Fruit fly (Drosophila melanogaster) whole organism, embryonic: Measurements from ENCODE around the gene CG44437.

ENCODE experiments used
- B-H1 ChIP-seq: fragments of 200-800 bp; sonication (Bioruptor generic); IDR thresholded peaks from 3 replicates; pipeline ENCODE4 v1.3.6; 2022; ENCODE audit warnings: missing biosample characterization, missing genetic modification characterization
- Bgb ChIP-seq: fragments of 200-800 bp; sonication (Bioruptor generic); IDR thresholded peaks from 2 replicates; pipeline ENCODE4 v1.3.6; 2022; ENCODE audit warnings: missing biosample characterization, missing genetic modification characterization; ENCODE audit not compliant: partially characterized antibody
- CG11504 ChIP-seq: fragments of 200-800 bp; sonication (Bioruptor generic); optimal IDR thresholded peaks from 3 replicates; lab custom pipeline; 2019; ENCODE audit warnings: missing biosample characterization, mild to moderate bottlenecking, missing genetic modification characterization, moderate library complexity
- CG11723 ChIP-seq: fragments of 200-800 bp; sonication (Bioruptor generic); optimal IDR thresholded peaks from 2 replicates; lab custom pipeline; 2017; ENCODE audit warnings: missing biosample characterization, mild to moderate bottlenecking, missing genetic modification characterization
- CG12155 ChIP-seq: fragments of 200-800 bp; sonication (Bioruptor generic); optimal IDR thresholded peaks from 3 replicates; lab custom pipeline; 2016; ENCODE audit warnings: missing biosample characterization, missing genetic modification characterization
- CG13287 ChIP-seq: fragments of 200-800 bp; sonication (Bioruptor generic); IDR thresholded peaks from 2 replicates; pipeline ENCODE4 v1.3.6; 2022; ENCODE audit warnings: missing biosample characterization, missing genetic modification characterization; ENCODE audit not compliant: partially characterized antibody
- CG13296 ChIP-seq: fragments of 200-800 bp; sonication (Bioruptor generic); optimal IDR thresholded peaks from 3 replicates; lab custom pipeline; 2018; ENCODE audit warnings: missing biosample characterization, mild to moderate bottlenecking, missing genetic modification characterization
- CG13894 ChIP-seq: fragments of 200-800 bp; sonication (Bioruptor generic); optimal IDR thresholded peaks from 3 replicates; lab custom pipeline; 2018; ENCODE audit warnings: missing biosample characterization, mild to moderate bottlenecking, missing genetic modification characterization, moderate library complexity
- CG17361 ChIP-seq: fragments of 200-800 bp; sonication (Bioruptor generic); IDR thresholded peaks from 3 replicates; pipeline ENCODE4 v1.3.6; 2022; ENCODE audit warnings: missing biosample characterization, missing genetic modification characterization
- CG17568 ChIP-seq: fragments of 200-800 bp; sonication (Bioruptor generic); optimal IDR thresholded peaks from 2 replicates; lab custom pipeline; 2018; ENCODE audit warnings: missing biosample characterization, mild to moderate bottlenecking, missing genetic modification characterization, moderate library complexity
- CG18011 ChIP-seq: fragments of 200-800 bp; sonication (Bioruptor generic); optimal IDR thresholded peaks from 2 replicates; lab custom pipeline; 2017; ENCODE audit warnings: missing biosample characterization, missing genetic modification characterization, mild to moderate bottlenecking, moderate library complexity, missing genotype
- CG2889 ChIP-seq: fragments of 200-800 bp; sonication (Bioruptor generic); IDR thresholded peaks from 3 replicates; pipeline ENCODE4 v1.3.6; 2022; ENCODE audit warnings: missing biosample characterization, missing genetic modification characterization
- CG32767 ChIP-seq: fragments of 200-800 bp; sonication (Bioruptor generic); IDR thresholded peaks from 2 replicates; pipeline ENCODE4 v1.3.6; 2022; ENCODE audit warnings: missing biosample characterization, missing genetic modification characterization
- CG3726 ChIP-seq: fragments of 200-800 bp; sonication (Bioruptor generic); IDR thresholded peaks from 3 replicates; pipeline ENCODE4, ENCODE4 v1.3.6; 2022; ENCODE audit warnings: missing biosample characterization, missing genetic modification characterization
- CG3995 ChIP-seq: fragments of 200-800 bp; sonication (Bioruptor generic); optimal IDR thresholded peaks from 3 replicates; lab custom pipeline; 2016; ENCODE audit warnings: missing biosample characterization, missing genetic modification characterization
- CG4328 ChIP-seq: fragments of 200-800 bp; sonication (Bioruptor generic); optimal IDR thresholded peaks from 3 replicates; lab custom pipeline; 2017; ENCODE audit warnings: missing biosample characterization, missing genetic modification reagents, missing genetic modification characterization
- CG4707 ChIP-seq: fragments of 200-800 bp; sonication (Bioruptor generic); optimal IDR thresholded peaks from 2 replicates; lab custom pipeline; 2018; ENCODE audit warnings: missing biosample characterization, mild to moderate bottlenecking, missing genetic modification characterization, moderate library complexity
- CG5180 ChIP-seq: fragments of 200-800 bp; sonication (Bioruptor generic); optimal IDR thresholded peaks from 3 replicates; lab custom pipeline; 2017; ENCODE audit warnings: missing biosample characterization, missing genetic modification characterization, mild to moderate bottlenecking, moderate library complexity, missing genetic modification reagents
- CG6791 ChIP-seq: fragments of 200-800 bp; sonication (Bioruptor generic); IDR thresholded peaks from 3 replicates; pipeline ENCODE4 v1.3.6; 2022; ENCODE audit warnings: missing biosample characterization, missing genetic modification characterization; ENCODE audit not compliant: partially characterized antibody
- CG8089 ChIP-seq: fragments of 200-800 bp; sonication (Bioruptor generic); optimal IDR thresholded peaks from 3 replicates; lab custom pipeline; 2016; ENCODE audit warnings: missing biosample characterization, missing genetic modification characterization
- CG9817 ChIP-seq: fragments of 200-800 bp; sonication (Bioruptor generic); optimal IDR thresholded peaks from 2 replicates; lab custom pipeline; 2018; ENCODE audit warnings: missing biosample characterization, mild to moderate bottlenecking, missing genetic modification characterization, moderate library complexity
- D19B ChIP-seq: fragments of 200-800 bp; sonication (Bioruptor generic); optimal IDR thresholded peaks from 2 replicates; lab custom pipeline; 2017; ENCODE audit warnings: missing biosample characterization, mild to moderate bottlenecking, missing genetic modification characterization
- Dip3 ChIP-seq: fragments of 200-800 bp; sonication (Bioruptor generic); optimal IDR thresholded peaks from 3 replicates; lab custom pipeline; 2016; ENCODE audit warnings: missing biosample characterization, missing genetic modification characterization
- Doc3 ChIP-seq: fragments of 200-800 bp; sonication (Bioruptor generic); IDR thresholded peaks from 3 replicates; pipeline ENCODE4 v1.3.6; 2022; ENCODE audit warnings: missing biosample characterization, missing genetic modification characterization; ENCODE audit not compliant: partially characterized antibody
- Drgx ChIP-seq: fragments of 200-800 bp; sonication (Bioruptor generic); IDR thresholded peaks from 2 replicates; pipeline ENCODE4 v1.3.6; 2022; ENCODE audit warnings: missing biosample characterization, missing genetic modification characterization
- Fer2 ChIP-seq: fragments of 200-800 bp; sonication (Bioruptor generic); optimal IDR thresholded peaks from 2 replicates; lab custom pipeline; 2018; ENCODE audit warnings: missing biosample characterization, mild to moderate bottlenecking, missing genetic modification characterization, moderate library complexity
- H15 ChIP-seq: fragments of 200-800 bp; sonication (Bioruptor generic); IDR thresholded peaks from 3 replicates; pipeline ENCODE4 v1.3.6; 2022; ENCODE audit warnings: missing biosample characterization, missing genetic modification characterization
- HLHmδ ChIP-seq: fragments of 200-800 bp; sonication (Bioruptor generic); optimal IDR thresholded peaks from 2 replicates; lab custom pipeline; 2018; ENCODE audit warnings: missing biosample characterization, mild to moderate bottlenecking, missing genetic modification characterization, moderate library complexity
- Hsf ChIP-seq: fragments of 200-800 bp; sonication (Bioruptor generic); optimal IDR thresholded peaks from 3 replicates; lab custom pipeline; 2016; ENCODE audit warnings: missing biosample characterization, missing genetic modification characterization
- Lpt ChIP-seq: fragments of >200 bp; optimal IDR thresholded peaks from 2 replicates; lab custom pipeline; 2018; ENCODE audit warnings: missing biosample characterization, missing genetic modification characterization
- MBD-R2 ChIP-seq: fragments of 200-800 bp; sonication (Bioruptor generic); IDR thresholded peaks from 2 replicates; pipeline ENCODE4 v1.3.6; 2022; ENCODE audit warnings: missing biosample characterization, missing genetic modification characterization
- Med ChIP-seq: fragments of 200-800 bp; sonication (Bioruptor generic); peaks from one replicate; lab custom pipeline; 2016; ENCODE audit warnings: missing biosample characterization, missing genetic modification characterization, mild to moderate bottlenecking, inconsistent platforms, moderate library complexity
- NC2α ChIP-seq: fragments of 200-800 bp; sonication (Bioruptor generic); optimal IDR thresholded peaks from 2 replicates; lab custom pipeline; 2016; ENCODE audit warnings: missing biosample characterization, missing genetic modification characterization
- NfI ChIP-seq: fragments of 200-800 bp; sonication (Bioruptor generic); optimal IDR thresholded peaks from 3 replicates; lab custom pipeline; 2018; ENCODE audit warnings: missing biosample characterization, mild to moderate bottlenecking, missing genetic modification characterization, moderate library complexity
- Ptx1 ChIP-seq: fragments of 200-800 bp; sonication (Bioruptor generic); IDR thresholded peaks from 2 replicates; pipeline ENCODE4 v1.3.6; 2022; ENCODE audit warnings: missing biosample characterization, missing genetic modification characterization
- Sry-β ChIP-seq: fragments of 200-800 bp; sonication (Bioruptor generic); optimal IDR thresholded peaks from 2 replicates; lab custom pipeline; 2018; ENCODE audit warnings: missing biosample characterization, mild to moderate bottlenecking, missing genetic modification characterization, moderate library complexity
- eyg ChIP-seq: fragments of 200-800 bp; sonication (Bioruptor generic); optimal IDR thresholded peaks from 3 replicates; lab custom pipeline; 2016; ENCODE audit warnings: missing biosample characterization, missing genetic modification characterization
- fd96Cb ChIP-seq: fragments of 200-800 bp; sonication (Bioruptor generic); optimal IDR thresholded peaks from 2 replicates; lab custom pipeline; 2018; ENCODE audit warnings: missing biosample characterization, mild to moderate bottlenecking, missing genetic modification characterization, moderate library complexity
- fru ChIP-seq: fragments of >200 bp; optimal IDR thresholded peaks from 2 replicates; lab custom pipeline; 2017
- gro ChIP-seq: fragments of 200-800 bp; sonication (Bioruptor generic); optimal IDR thresholded peaks from 2 replicates; lab custom pipeline; 2016; ENCODE audit warnings: missing biosample characterization, missing genetic modification characterization
- ham ChIP-seq: fragments of 200-800 bp; sonication (Bioruptor generic); IDR thresholded peaks from 2 replicates; pipeline ENCODE4 v1.3.6; 2022; ENCODE audit warnings: missing biosample characterization, missing genetic modification characterization
- insv ChIP-seq, 2 experiments: fragments of 200-800 bp; sonication (Bioruptor generic); optimal IDR thresholded peaks; 3 replicates each; lab custom pipeline; 2016 to 2018; ENCODE audit warnings: missing biosample characterization in 2 of 2, missing genetic modification characterization in 2 of 2
- lab ChIP-seq: fragments of 200-800 bp; sonication (Bioruptor generic); optimal IDR thresholded peaks from 3 replicates; lab custom pipeline; 2017; ENCODE audit warnings: missing biosample characterization, missing genetic modification characterization, mild to moderate bottlenecking, moderate library complexity, missing genetic modification reagents
- pan ChIP-seq, 4 experiments: fragments of >200 bp in 3 of 4; fragments of 200-800 bp in 1 of 4; sonication (Bioruptor generic) in 1 of 4; optimal IDR thresholded peaks in 3 of 4; IDR thresholded peaks in 1 of 4; 2 replicates each; pipeline versions ENCODE4 v1.3.6 to Lab custom; 2017 to 2022; ENCODE audit warnings: missing biosample characterization in 2 of 4, missing genetic modification characterization in 2 of 4, mixed read lengths in 1 of 4
- sob ChIP-seq: fragments of 200-800 bp; sonication (Bioruptor generic); IDR thresholded peaks from 2 replicates; pipeline ENCODE4 v1.3.6; 2022; ENCODE audit warnings: missing biosample characterization, missing genetic modification characterization
- stc ChIP-seq: fragments of 200-800 bp; sonication (Bioruptor generic); IDR thresholded peaks from 2 replicates; pipeline ENCODE4 v1.3.6; 2022; ENCODE audit warnings: missing biosample characterization, missing genetic modification characterization
- toy ChIP-seq: fragments of 200-800 bp; sonication (Bioruptor generic); IDR thresholded peaks from 2 replicates; pipeline ENCODE4 v1.3.6; 2022; ENCODE audit warnings: missing biosample characterization, missing genetic modification characterization
- tx ChIP-seq: fragments of 200-800 bp; sonication (Bioruptor generic); optimal IDR thresholded peaks from 2 replicates; lab custom pipeline; 2016; ENCODE audit warnings: missing biosample characterization, missing genetic modification characterization
- unpg ChIP-seq: fragments of 200-800 bp; sonication (Bioruptor generic); optimal IDR thresholded peaks from 3 replicates; lab custom pipeline; 2018; ENCODE audit warnings: missing biosample characterization, mild to moderate bottlenecking, missing genetic modification characterization, moderate library complexity
- vnd ChIP-seq: fragments of 200-800 bp; sonication (Bioruptor generic); IDR thresholded peaks from 3 replicates; pipeline ENCODE4 v1.3.6; 2022; ENCODE audit warnings: missing biosample characterization, missing genetic modification characterization; ENCODE audit not compliant: partially characterized antibody
- zf30C ChIP-seq: fragments of 200-800 bp; sonication (Bioruptor generic); optimal IDR thresholded peaks from 3 replicates; lab custom pipeline; 2018; ENCODE audit warnings: missing biosample characterization, mild to moderate bottlenecking, missing genetic modification characterization

CG44437 gene

dm6 chrX:13221311-13221710, 19.2 kb upstream of the CG44437 start (continued):
- TF ChIP-seq CG8089 (no peak), NC2α (GFP tag; lab: Kevin White, UChicago) (no peak), NfI (GFP tag; lab: Kevin White, UChicago) (no peak), vnd (GFP tag; lab: Robert Waterston, UW) (no peak), CG5180 (GFP tag; lab: Kevin White, UChicago) (peak; percentile 62), CG3726 (no peak), H15 (GFP tag; lab: Robert Waterston, UW) (no peak), CG9817 (tag; lab: Kevin White, UChicago) (no peak), Fer2 (tag; lab: Kevin White, UChicago) (no peak), B-H1 (GFP tag; lab: Robert Waterston, UW) (no peak), CG3995 (GFP tag; lab: Kevin White, UChicago) (no peak), pan (optimal IDR thresholded peaks at IDR 0.05; lab: Kevin White, UChicago) (no peak), pan (GFP tag; optimal IDR thresholded peaks at IDR 0.05 in 1 of 2, IDR thresholded peaks at IDR 0.05 in 1 of 2) (no peak), CG13287 (GFP tag; lab: Robert Waterston, UW) (no peak), zf30C (peak; percentile 47), D19B (GFP tag; lab: Kevin White, UChicago) (no peak), toy (no peak), Lpt (GFP tag; lab: Kevin White, UChicago) (no peak), CG17568 (no peak), CG32767 (GFP tag; lab: Robert Waterston, UW) (no peak), lab (GFP tag; lab: Kevin White, UChicago) (no peak), CG11504 (tag; lab: Kevin White, UChicago) (peak; percentile 13), Doc3 (GFP tag; lab: Robert Waterston, UW) (no peak), stc (GFP tag; lab: Robert Waterston, UW) (no peak), CG2889 (GFP tag; lab: Robert Waterston, UW) (no peak), fd96Cb (tag; lab: Kevin White, UChicago) (peak; percentile 5), ham (no peak), MBD-R2 (no peak), CG13894 (no peak), unpg (GFP tag; lab: Kevin White, UChicago) (peak; percentile 12), CG6791 (GFP tag; lab: Robert Waterston, UW) (no peak), fru (no peak), CG4328 (no peak), tx (GFP tag; lab: Kevin White, UChicago) (no peak), sob (GFP tag; lab: Robert Waterston, UW) (no peak), Hsf (GFP tag; lab: Kevin White, UChicago) (no peak), Ptx1 (GFP tag; lab: Robert Waterston, UW) (no peak), Bgb (GFP tag; lab: Robert Waterston, UW) (no peak), CG17361 (GFP tag; lab: Robert Waterston, UW) (no peak), HLHmδ (GFP tag; lab: Kevin White, UChicago) (no peak), Med (GFP tag; lab: Kevin White, UChicago) (peak; percentile 53), CG12155 (GFP tag; lab: Kevin White, UChicago) (no peak), insv (GFP tag; optimal IDR thresholded peaks at IDR 0.05; lab: Kevin White, UChicago) (no peak), Sry-β (GFP tag; lab: Kevin White, UChicago) (no peak), Dip3 (GFP tag; lab: Kevin White, UChicago) (no peak), CG4707 (GFP tag; lab: Kevin White, UChicago) (no peak), CG11723 (no peak), eyg (GFP tag; lab: Kevin White, UChicago) (no peak), CG18011 (GFP tag; lab: Kevin White, UChicago) (no peak), gro (no peak), CG13296 (GFP tag; lab: Kevin White, UChicago) (no peak), Drgx (GFP tag; lab: Robert Waterston, UW) (no peak)
